Fruit fly (Drosophila melanogaster) whole organism, wandering third instar larva: ENCODE results near the gene Pkc98E.
A peak's percentile ranks its signal among the peaks of the same experiment; 100 is the strongest.

ENCODE experiments used
- CG32264 ChIP-seq: fragments of 200-800 bp; sonication (Bioruptor generic); optimal IDR thresholded peaks from 2 replicates; lab custom pipeline; 2016; ENCODE audit warnings: missing biosample characterization, missing genetic modification characterization
- CG9705 ChIP-seq: fragments of 200-800 bp; sonication (Bioruptor generic); optimal IDR thresholded peaks from 2 replicates; lab custom pipeline; 2018; ENCODE audit warnings: missing biosample characterization, mild to moderate bottlenecking, missing genetic modification characterization
- CrebA ChIP-seq: fragments of 200-800 bp; sonication (Bioruptor generic); optimal IDR thresholded peaks from 2 replicates; lab custom pipeline; 2016; ENCODE audit warnings: missing biosample characterization, mild to moderate bottlenecking, missing genetic modification characterization, borderline replicate concordance
- Dfd ChIP-seq: fragments of >200 bp; optimal IDR thresholded peaks from 2 replicates; lab custom pipeline; 2017; ENCODE audit warnings: missing biosample characterization, missing genetic modification characterization
- Dif ChIP-seq: fragments of 200-275, 200-300 bp; sonication (Bioruptor generic); optimal IDR thresholded peaks from 2 replicates; lab custom pipeline; 2018; ENCODE audit warnings: missing biosample characterization, missing genetic modification characterization; ENCODE audit not compliant: partially characterized antibody
- GATAd ChIP-seq: sonication (Bioruptor generic); optimal IDR thresholded peaks from 2 replicates; lab custom pipeline; 2016; ENCODE audit warnings: missing biosample characterization, missing genetic modification characterization
- HLH106 ChIP-seq: fragments of 200-800 bp; optimal IDR thresholded peaks from 3 replicates; lab custom pipeline; 2019; ENCODE audit warnings: missing biosample characterization, mild to moderate bottlenecking, missing genetic modification characterization, moderate library complexity
- Hnf4 ChIP-seq: fragments of 200-800 bp; sonication (Bioruptor generic); optimal IDR thresholded peaks from 2 replicates; lab custom pipeline; 2016; ENCODE audit warnings: missing biosample characterization, mild to moderate bottlenecking, missing genetic modification characterization
- Hr78 ChIP-seq: fragments of >200 bp; optimal IDR thresholded peaks from 2 replicates; lab custom pipeline; 2017; ENCODE audit warnings: missing biosample characterization, missing genetic modification characterization
- Hr83 ChIP-seq: fragments of 200-300 bp; sonication (Bioruptor generic); optimal IDR thresholded peaks from 2 replicates; lab custom pipeline; 2016; ENCODE audit warnings: missing biosample characterization, mild to moderate bottlenecking, missing genetic modification characterization, moderate library complexity; ENCODE audit not compliant: poor library complexity, severe bottlenecking
- Jra ChIP-seq: sonication (Bioruptor generic); optimal IDR thresholded peaks from 2 replicates; lab custom pipeline; 2016; ENCODE audit warnings: missing biosample characterization, missing genetic modification characterization
- Mio ChIP-seq: sonication (Bioruptor generic); optimal IDR thresholded peaks from 2 replicates; lab custom pipeline; 2016; ENCODE audit warnings: missing biosample characterization, missing genetic modification characterization
- OdsH ChIP-seq: fragments of 200-800 bp; sonication (Bioruptor generic); optimal IDR thresholded peaks from 2 replicates; lab custom pipeline; 2016; ENCODE audit warnings: missing biosample characterization, mild to moderate bottlenecking, missing genetic modification characterization
- Rel ChIP-seq, 2 experiments: fragments of 200-800 bp; sonication (Bioruptor generic) in 1 of 2; optimal IDR thresholded peaks; 2 replicates in 1 of 2; 3 replicates in 1 of 2; lab custom pipeline; 2016 to 2019; ENCODE audit warnings: mild to moderate bottlenecking in 2 of 2, missing biosample characterization in 2 of 2, missing genetic modification characterization in 2 of 2, moderate library complexity in 1 of 2
- Sp1 ChIP-seq: fragments of 200-800 bp; sonication (Bioruptor generic); optimal IDR thresholded peaks from 3 replicates; lab custom pipeline; 2019; ENCODE audit warnings: missing biosample characterization, mild to moderate bottlenecking, missing genetic modification characterization, moderate library complexity
- br ChIP-seq: fragments of 200-800 bp; sonication (Bioruptor generic); optimal IDR thresholded peaks from 2 replicates; lab custom pipeline; 2016; ENCODE audit warnings: missing biosample characterization, missing genetic modification characterization
- brk ChIP-seq: fragments of 200-800 bp; sonication (Bioruptor generic); optimal IDR thresholded peaks from 2 replicates; lab custom pipeline; 2016; ENCODE audit warnings: missing biosample characterization, mild to moderate bottlenecking, missing genetic modification characterization
- dl ChIP-seq, 2 experiments: fragments of 175-275, 200-275 bp in 1 of 2; fragments of 200-275 bp in 1 of 2; sonication (Bioruptor generic); optimal IDR thresholded peaks; lab custom pipeline; 2018; ENCODE audit warnings: mild to moderate bottlenecking in 2 of 2, missing biosample characterization in 2 of 2, missing genetic modification characterization in 2 of 2, moderate library complexity in 2 of 2; ENCODE audit not compliant: partially characterized antibody in 2 of 2, insufficient read depth in 1 of 2
- dmrt93B ChIP-seq: fragments of 200-800 bp; sonication (Bioruptor generic); optimal IDR thresholded peaks from 2 replicates; lab custom pipeline; 2018; ENCODE audit warnings: missing biosample characterization, mild to moderate bottlenecking, missing genetic modification characterization
- dsf ChIP-seq: sonication (Bioruptor generic); optimal IDR thresholded peaks from 2 replicates; lab custom pipeline; 2016; ENCODE audit warnings: missing biosample characterization, missing genetic modification characterization, borderline replicate concordance
- ey ChIP-seq: fragments of 200-800 bp; sonication (Bioruptor generic); optimal IDR thresholded peaks from 2 replicates; lab custom pipeline; 2016; ENCODE audit warnings: missing biosample characterization, missing genetic modification characterization
- foxo ChIP-seq, 2 experiments: fragments of 200-800 bp; sonication (Bioruptor generic); optimal IDR thresholded peaks; 2 replicates in 1 of 2; 3 replicates in 1 of 2; lab custom pipeline; 2016 to 2017; ENCODE audit warnings: missing biosample characterization in 2 of 2, missing genetic modification characterization in 2 of 2
- fru ChIP-seq: fragments of 200-800 bp; sonication (Bioruptor generic); optimal IDR thresholded peaks from 3 replicates; lab custom pipeline; 2016; ENCODE audit warnings: missing biosample characterization, mild to moderate bottlenecking, missing genetic modification characterization
- h ChIP-seq: fragments of 200-800 bp; sonication (Bioruptor generic); optimal IDR thresholded peaks from 3 replicates; lab custom pipeline; 2016; ENCODE audit warnings: missing biosample characterization, mild to moderate bottlenecking, missing genetic modification characterization
- jim ChIP-seq: fragments of 175-275, 200-325 bp; sonication (Bioruptor generic); optimal IDR thresholded peaks from 2 replicates; lab custom pipeline; 2016; ENCODE audit warnings: missing biosample characterization, mild to moderate bottlenecking, missing genetic modification characterization
- lola ChIP-seq: fragments of >200 bp; optimal IDR thresholded peaks from 2 replicates; lab custom pipeline; 2017; ENCODE audit warnings: missing biosample characterization, missing genetic modification characterization
- psq ChIP-seq: fragments of 200-800 bp; sonication (Bioruptor generic); optimal IDR thresholded peaks from 3 replicates; lab custom pipeline; 2017; ENCODE audit warnings: missing biosample characterization, mild to moderate bottlenecking, missing genetic modification characterization, moderate library complexity
- rgr ChIP-seq: fragments of 200-800 bp; sonication (Bioruptor generic); optimal IDR thresholded peaks from 3 replicates; lab custom pipeline; 2016; ENCODE audit warnings: missing biosample characterization, mild to moderate bottlenecking, missing genetic modification characterization
- sage ChIP-seq: fragments of 200-800 bp; sonication (Bioruptor generic); optimal IDR thresholded peaks from 2 replicates; lab custom pipeline; 2016; ENCODE audit warnings: missing biosample characterization, mild to moderate bottlenecking, missing genetic modification characterization
- sv ChIP-seq: fragments of 200-800 bp; sonication (Bioruptor generic); optimal IDR thresholded peaks from 3 replicates; lab custom pipeline; 2016; ENCODE audit warnings: missing biosample characterization, missing genetic modification characterization
- usp ChIP-seq: fragments of >200 bp; optimal IDR thresholded peaks from 2 replicates; lab custom pipeline; 2017; ENCODE audit warnings: missing biosample characterization, missing genetic modification characterization
- woc ChIP-seq: sonication (Bioruptor generic); optimal IDR thresholded peaks from 2 replicates; lab custom pipeline; 2016; ENCODE audit warnings: missing biosample characterization, mild to moderate bottlenecking, missing genetic modification characterization

The Pkc98E gene

DNA sequence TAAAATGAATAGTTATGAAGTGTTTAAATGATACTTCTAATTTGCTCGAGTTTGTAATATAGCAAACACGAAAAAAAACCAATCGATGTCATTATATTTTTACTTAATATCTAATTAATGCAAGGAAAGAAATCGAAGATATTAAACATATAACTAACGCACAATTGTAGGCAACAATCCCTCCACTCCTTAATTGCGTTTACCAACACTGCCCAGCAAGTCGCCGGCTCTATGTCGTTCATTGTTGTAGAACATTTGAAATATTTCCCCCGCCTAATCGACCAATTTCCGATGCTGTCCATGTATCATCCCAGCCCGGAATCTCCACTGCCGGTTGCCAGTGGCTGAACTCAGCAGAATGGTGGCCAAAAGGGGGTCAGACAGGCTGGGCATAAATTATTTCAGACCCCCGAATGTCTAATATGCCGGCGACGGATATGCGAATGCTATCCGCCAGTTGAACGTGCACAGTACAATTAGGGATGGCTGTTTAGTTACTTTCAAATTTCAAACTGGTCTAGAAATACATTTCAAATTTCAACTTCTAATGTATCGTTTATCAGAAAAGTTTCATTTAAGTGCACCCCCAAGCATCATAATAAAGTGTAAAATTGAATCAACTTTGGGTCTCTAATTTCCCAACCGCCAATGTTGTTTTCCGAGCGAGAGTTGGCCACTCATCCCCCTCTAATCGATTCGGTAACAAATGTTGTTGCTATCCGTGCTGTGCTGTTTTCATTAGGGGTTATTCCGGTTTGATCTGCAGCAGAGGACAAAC lies 29.7 kb downstream of the Pkc98E start:
- TF ChIP-seq GATAd (GFP tag; lab: Kevin White, UChicago) (no peak), OdsH (GFP tag; lab: Kevin White, UChicago) (peak; percentile 30), Rel (GFP tag; optimal IDR thresholded peaks at IDR 0.05; lab: Kevin White, UChicago) (peak; percentile 4), Rel (tag; optimal IDR thresholded peaks at IDR 0.05; lab: Kevin White, UChicago) (no peak), Sp1 (GFP tag; lab: Kevin White, UChicago) (peak; percentile 32), ey (peak; percentile 68), psq (GFP tag; lab: Kevin White, UChicago) (no peak), Dif (GFP tag; lab: Kevin White, UChicago) (no peak), rgr (GFP tag; lab: Kevin White, UChicago) (peak; percentile 20), Hnf4 (GFP tag; lab: Kevin White, UChicago) (peak; percentile 14), Dfd (no peak), Jra (GFP tag; lab: Kevin White, UChicago) (no peak), foxo (GFP tag; optimal IDR thresholded peaks at IDR 0.05; lab: Kevin White, UChicago) (peak in 1 of 2 experiments; percentile 63), dsf (GFP tag; lab: Kevin White, UChicago) (no peak), sv (GFP tag; lab: Kevin White, UChicago) (no peak), Mio (no peak), Hr78 (GFP tag; lab: Kevin White, UChicago) (no peak), h (GFP tag; lab: Kevin White, UChicago) (peak; percentile 55), fru (GFP tag; lab: Kevin White, UChicago) (peak; percentile 42), Hr83 (no peak), woc (GFP tag; lab: Kevin White, UChicago) (peak; percentile 25), usp (GFP tag; lab: Kevin White, UChicago) (no peak), CG9705 (GFP tag; lab: Kevin White, UChicago) (no peak), HLH106 (tag; lab: Kevin White, UChicago) (peak; percentile 54), dmrt93B (GFP tag; lab: Kevin White, UChicago) (no peak), CrebA (GFP tag; lab: Kevin White, UChicago) (no peak), dl (GFP tag; optimal IDR thresholded peaks at IDR 0.05; lab: Kevin White, UChicago; ENCODE audit: insufficient read depth in 1 of 2, partially characterized antibody in 2 of 2) (no peak), jim (GFP tag; lab: Kevin White, UChicago) (no peak), CG32264 (no peak), br (peak; percentile 1), brk (GFP tag; lab: Kevin White, UChicago) (no peak), sage (no peak)
- TF ChIP-seq, all 38 proteins: peak for 12

DNA sequence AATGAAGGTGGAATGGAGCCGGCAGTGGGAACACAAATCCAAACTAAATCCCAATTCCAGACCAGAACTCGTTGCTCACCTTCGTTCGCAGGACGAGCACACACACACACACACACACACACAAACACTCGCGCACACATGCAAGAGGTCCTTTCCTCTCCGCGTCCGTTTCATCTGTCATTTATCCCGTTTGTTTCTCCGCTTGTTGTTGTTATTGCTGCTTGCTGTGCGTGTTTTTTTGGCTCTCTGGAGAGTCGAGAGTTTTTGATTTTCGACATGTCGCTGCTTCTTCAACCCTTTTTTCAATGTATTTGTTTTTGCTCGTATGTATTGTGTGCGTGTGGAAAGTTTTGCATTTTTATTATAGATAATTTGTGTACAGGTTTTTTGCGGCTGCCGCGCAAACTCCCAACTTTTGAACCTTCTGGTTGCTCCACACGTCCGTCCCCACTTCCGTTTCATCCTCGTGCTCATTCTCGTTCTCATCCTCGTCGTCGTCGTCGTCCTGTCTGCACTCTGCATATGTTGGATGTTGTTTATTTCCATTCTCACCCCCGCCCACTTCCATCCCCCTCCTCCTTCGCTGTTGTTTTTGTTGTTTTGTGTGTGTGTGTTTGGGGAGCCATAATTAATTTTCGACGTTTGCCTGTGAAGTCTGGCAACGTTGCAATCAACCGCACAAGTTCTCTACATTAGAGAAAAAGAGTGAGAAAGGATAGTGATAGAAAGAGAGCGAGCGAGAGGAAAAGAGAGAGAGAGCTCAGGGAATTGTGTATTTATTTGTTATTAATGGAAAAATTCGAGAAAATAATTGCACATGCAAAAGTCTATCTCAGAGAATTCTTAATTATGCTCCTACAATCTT lies 30.5 kb downstream of the Pkc98E start:
- no peak for TF ChIP-seq Hr78 (GFP tag; lab: Kevin White, UChicago)
- TF ChIP-seq psq (GFP tag; lab: Kevin White, UChicago): peak; percentile 60
- no peak for TF ChIP-seq br
- TF ChIP-seq sage: no peak
- no peak for TF ChIP-seq Rel (GFP tag; optimal IDR thresholded peaks at IDR 0.05; lab: Kevin White, UChicago)
- TF ChIP-seq Rel (tag; optimal IDR thresholded peaks at IDR 0.05; lab: Kevin White, UChicago): no peak
- no peak for TF ChIP-seq lola
- TF ChIP-seq fru (GFP tag; lab: Kevin White, UChicago): peak; percentile 2
- TF ChIP-seq Hnf4 (GFP tag; lab: Kevin White, UChicago): no peak
- TF ChIP-seq Dfd: no peak
- TF ChIP-seq HLH106 (tag; lab: Kevin White, UChicago): no peak
- TF ChIP-seq OdsH (GFP tag; lab: Kevin White, UChicago): no peak
- no peak for TF ChIP-seq dsf (GFP tag; lab: Kevin White, UChicago)
- TF ChIP-seq CG32264: no peak
- TF ChIP-seq CrebA (GFP tag; lab: Kevin White, UChicago): no peak
